Worm (Caenorhabditis elegans) whole organism, L2 larva: Measurements from ENCODE around the gene Y46H3A.4.

Experiments
- ama-1 ChIP-seq: fragments of 150-350 bp; optimal IDR thresholded peaks from 2 replicates; lab custom pipeline; 2018; ENCODE audit warnings: inconsistent platforms
- ceh-16 ChIP-seq: fragments of 150-350 bp; optimal IDR thresholded peaks from 2 replicates; lab custom pipeline; 2014; ENCODE audit warnings: missing biosample characterization, missing genetic modification characterization
- egl-27 ChIP-seq: sonication (generic microtip); optimal IDR thresholded peaks from 3 replicates; lab custom pipeline; 2017; ENCODE audit warnings: missing biosample characterization, missing genetic modification reagents, missing genetic modification characterization
- elt-3 ChIP-seq: sonication (generic microtip); optimal IDR thresholded peaks from 2 replicates; lab custom pipeline; 2017; ENCODE audit warnings: missing biosample characterization, missing genetic modification characterization
- nhr-11 ChIP-seq: fragments of 150-350 bp; optimal IDR thresholded peaks from 2 replicates; lab custom pipeline; 2014; ENCODE audit warnings: missing biosample characterization, missing genetic modification characterization
- nhr-25 ChIP-seq: fragments of 150-350 bp; sonication (generic microtip); optimal IDR thresholded peaks from 3 replicates; lab custom pipeline; 2014; ENCODE audit warnings: missing biosample characterization, missing genetic modification characterization
- nhr-77 ChIP-seq: fragments of 150-350 bp; optimal IDR thresholded peaks from 2 replicates; lab custom pipeline; 2014; ENCODE audit warnings: missing biosample characterization, missing genetic modification characterization
- peb-1 ChIP-seq: fragments of 150-350 bp; optimal IDR thresholded peaks from 2 replicates; lab custom pipeline; 2014; ENCODE audit warnings: missing biosample characterization, missing genetic modification characterization
- sma-3 ChIP-seq: sonication (generic microtip); optimal IDR thresholded peaks from 2 replicates; lab custom pipeline; 2016; ENCODE audit warnings: missing genetic modification reagents, missing genetic modification characterization, missing compliant biosample characterization
- snpc-4 ChIP-seq: fragments of 150-350 bp; optimal IDR thresholded peaks from 2 replicates; lab custom pipeline; 2014; ENCODE audit warnings: missing biosample characterization, missing genetic modification characterization
- zag-1 ChIP-seq: fragments of 150-350 bp; optimal IDR thresholded peaks from 2 replicates; lab custom pipeline; 2014; ENCODE audit warnings: missing biosample characterization, missing genetic modification characterization
- ztf-11 ChIP-seq: sonication (generic microtip); optimal IDR thresholded peaks from 2 replicates; lab custom pipeline; 2017; ENCODE audit warnings: missing biosample characterization, missing genetic modification characterization

DNA sequence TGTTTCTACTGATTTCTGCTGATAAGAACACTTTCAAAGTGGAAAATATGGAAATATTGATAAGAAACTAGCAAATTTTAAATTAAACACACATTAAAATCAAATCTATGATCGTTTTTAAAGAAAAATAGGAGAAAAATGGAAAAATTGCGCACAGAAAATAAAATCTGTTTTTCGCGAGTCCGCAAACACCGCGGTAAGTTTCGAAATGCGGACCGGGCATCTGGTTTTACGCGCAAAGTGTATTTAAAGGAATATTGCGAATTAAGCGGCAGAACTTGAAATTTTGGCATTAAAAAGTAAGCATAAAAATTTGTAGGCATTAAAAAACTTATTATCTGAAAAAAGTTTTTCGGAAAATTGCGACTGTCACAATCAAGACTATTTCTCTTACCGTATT is 37.8 kb downstream of the Y46H3A.4 start:
- TF ChIP-seq nhr-25 (tag; lab: Kevin White, UChicago): no peak
- TF ChIP-seq ama-1: no peak
- TF ChIP-seq elt-3: no peak
- no peak for TF ChIP-seq ztf-11 (tag; lab: Kevin White, UChicago)
- no peak for TF ChIP-seq egl-27 (tag; lab: Kevin White, UChicago)
- no peak for TF ChIP-seq snpc-4 (tag; lab: Kevin White, UChicago)
- TF ChIP-seq sma-3 (GFP tag; lab: Kevin White, UChicago): no peak
- no peak for TF ChIP-seq zag-1 (tag; lab: Kevin White, UChicago)
- TF ChIP-seq ceh-16: no peak
- TF ChIP-seq peb-1 (tag; lab: Kevin White, UChicago): no peak
- no peak for TF ChIP-seq nhr-77 (tag; lab: Kevin White, UChicago)
- TF ChIP-seq nhr-11 (tag; lab: Kevin White, UChicago): no peak
